Worm (Caenorhabditis elegans) whole organism, late embryonic: ENCODE results near the gene Y37E11B.10.

ENCODE experiments used
- C38D4.7 ChIP-seq: fragments of 200-800 bp; sonication (Bioruptor generic); optimal IDR thresholded peaks from 2 replicates; lab custom pipeline; 2018; ENCODE audit warnings: mild to moderate bottlenecking, missing genetic modification characterization, moderate library complexity, missing compliant biosample characterization
- K02D7.2 ChIP-seq: sonication (generic microtip); optimal IDR thresholded peaks from 2 replicates; lab custom pipeline; 2017; ENCODE audit warnings: mild to moderate bottlenecking, missing genetic modification characterization, missing compliant biosample characterization
- K09A11.1 ChIP-seq: sonication (generic microtip); optimal IDR thresholded peaks from 2 replicates; lab custom pipeline; 2017; ENCODE audit warnings: antibody characterized with exemption, mild to moderate bottlenecking, missing genetic modification characterization, missing compliant biosample characterization; ENCODE audit not compliant: insufficient read depth
- Y22D7AL.16 ChIP-seq: sonication (generic microtip); optimal IDR thresholded peaks from 2 replicates; lab custom pipeline; 2016; ENCODE audit warnings: missing genetic modification characterization, missing compliant biosample characterization
- ahr-1 ChIP-seq: sonication (generic microtip); optimal IDR thresholded peaks from 2 replicates; lab custom pipeline; 2016; ENCODE audit warnings: missing genetic modification characterization, missing compliant biosample characterization
- ceh-14 ChIP-seq: sonication (generic microtip); optimal IDR thresholded peaks from 2 replicates; lab custom pipeline; 2016; ENCODE audit warnings: missing genotype, missing genetic modification characterization, missing compliant biosample characterization
- ceh-18 ChIP-seq: sonication (generic microtip); optimal IDR thresholded peaks from 2 replicates; lab custom pipeline; 2016; ENCODE audit warnings: missing genetic modification characterization, missing compliant biosample characterization
- ceh-2 ChIP-seq: sonication (generic microtip); optimal IDR thresholded peaks from 2 replicates; lab custom pipeline; 2016; ENCODE audit warnings: missing genotype, missing genetic modification characterization, missing compliant biosample characterization
- ceh-34 ChIP-seq: sonication (generic microtip); optimal IDR thresholded peaks from 2 replicates; lab custom pipeline; 2016; ENCODE audit warnings: mild to moderate bottlenecking, missing genetic modification characterization, missing compliant biosample characterization
- ceh-48 ChIP-seq: sonication (generic microtip); optimal IDR thresholded peaks from 2 replicates; lab custom pipeline; 2016; ENCODE audit warnings: missing genetic modification characterization, inconsistent platforms, missing compliant biosample characterization
- ceh-6 ChIP-seq: fragments of 200-800 bp; sonication (Bioruptor generic); optimal IDR thresholded peaks from 2 replicates; lab custom pipeline; 2018; ENCODE audit warnings: mild to moderate bottlenecking, missing genetic modification characterization, missing compliant biosample characterization
- che-1 ChIP-seq: sonication (generic microtip); optimal IDR thresholded peaks from 2 replicates; lab custom pipeline; 2016; ENCODE audit warnings: mild to moderate bottlenecking, missing genetic modification characterization, missing compliant biosample characterization
- dmd-4 ChIP-seq: sonication (generic microtip); optimal IDR thresholded peaks from 2 replicates; lab custom pipeline; 2016; ENCODE audit warnings: borderline replicate concordance, missing genetic modification characterization, missing compliant biosample characterization
- dve-1 ChIP-seq: sonication (generic microtip); optimal IDR thresholded peaks from 2 replicates; lab custom pipeline; 2017; ENCODE audit warnings: antibody characterized with exemption, mild to moderate bottlenecking, missing genetic modification characterization, missing compliant biosample characterization
- elt-2 ChIP-seq: sonication (generic microtip); optimal IDR thresholded peaks from 2 replicates; lab custom pipeline; 2016; ENCODE audit warnings: missing genetic modification reagents, missing genetic modification characterization, missing compliant biosample characterization
- eyg-1 ChIP-seq: sonication (generic microtip); optimal IDR thresholded peaks from 2 replicates; lab custom pipeline; 2016; ENCODE audit warnings: missing genotype, missing genetic modification characterization, missing compliant biosample characterization
- gmeb-2 ChIP-seq: sonication (generic microtip); optimal IDR thresholded peaks from 2 replicates; lab custom pipeline; 2016; ENCODE audit warnings: missing genetic modification characterization, inconsistent platforms, missing compliant biosample characterization
- hlh-6 ChIP-seq: sonication (generic microtip); optimal IDR thresholded peaks from 2 replicates; lab custom pipeline; 2016; ENCODE audit warnings: missing genotype, missing genetic modification characterization, missing compliant biosample characterization
- lim-6 ChIP-seq: sonication (generic microtip); optimal IDR thresholded peaks from 2 replicates; lab custom pipeline; 2016; ENCODE audit warnings: missing genetic modification characterization, missing compliant biosample characterization
- nhr-11 ChIP-seq: fragments of 150-350 bp; optimal IDR thresholded peaks from 2 replicates; lab custom pipeline; 2014; ENCODE audit warnings: missing biosample characterization, missing genetic modification characterization
- odd-2 ChIP-seq: sonication (generic microtip); optimal IDR thresholded peaks from 2 replicates; lab custom pipeline; 2017; ENCODE audit warnings: antibody characterized with exemption, mild to moderate bottlenecking, missing genetic modification characterization, missing compliant biosample characterization
- pag-3 ChIP-seq: sonication (generic microtip); optimal IDR thresholded peaks from 2 replicates; lab custom pipeline; 2016; ENCODE audit warnings: missing compliant biosample characterization, missing genetic modification characterization, borderline replicate concordance
- pat-9 ChIP-seq: fragments of 200-800 bp; sonication (Bioruptor generic); optimal IDR thresholded peaks from 2 replicates; lab custom pipeline; 2018; ENCODE audit warnings: mild to moderate bottlenecking, missing genetic modification characterization, moderate library complexity, missing compliant biosample characterization
- sdc-2 ChIP-seq: sonication (generic microtip); optimal IDR thresholded peaks from 2 replicates; lab custom pipeline; 2016; ENCODE audit warnings: missing genotype, missing genetic modification characterization, missing compliant biosample characterization
- tbx-2 ChIP-seq: sonication (generic microtip); optimal IDR thresholded peaks from 2 replicates; lab custom pipeline; 2016; ENCODE audit warnings: missing genetic modification characterization, missing compliant biosample characterization
- tbx-7 ChIP-seq: sonication (generic microtip); optimal IDR thresholded peaks from 2 replicates; lab custom pipeline; 2016; ENCODE audit warnings: missing genotype, missing genetic modification characterization, missing compliant biosample characterization
- ttx-3 ChIP-seq: sonication (generic microtip); optimal IDR thresholded peaks from 2 replicates; lab custom pipeline; 2016; ENCODE audit warnings: missing genetic modification reagents, missing genetic modification characterization, missing compliant biosample characterization
- unc-42 ChIP-seq: sonication (generic microtip); optimal IDR thresholded peaks from 2 replicates; lab custom pipeline; 2016; ENCODE audit warnings: missing genotype, missing genetic modification characterization, missing compliant biosample characterization
- unc-55 ChIP-seq: sonication (generic microtip); optimal IDR thresholded peaks from 2 replicates; lab custom pipeline; 2017; ENCODE audit warnings: missing biosample characterization, missing genetic modification reagents, missing genetic modification characterization
- zip-5 ChIP-seq: sonication (generic microtip); optimal IDR thresholded peaks from 2 replicates; lab custom pipeline; 2016; ENCODE audit warnings: missing genetic modification characterization, missing compliant biosample characterization

Gene Y37E11B.10

ce11 chrIV:3608547-3609222, 2.4 kb upstream of the Y37E11B.10 start:
- TF ChIP-seq che-1 (tag; lab: Kevin White, UChicago), result no peak
- TF ChIP-seq dve-1, result peak; percentile 97

- TF ChIP-seq hlh-6 (tag; lab: Kevin White, UChicago) (peak; percentile 13), unc-55 (GFP tag; lab: Kevin White, UChicago) (no peak)
Observed at ce11 chrIV:3604104-3604503, 2.2 kb downstream of the Y37E11B.10 start.

ce11 chrIV:3601846-3602245, 4.4 kb downstream of the Y37E11B.10 start:
- TF ChIP-seq tbx-2 (tag; lab: Kevin White, UChicago) (no peak), pat-9 (tag; lab: Kevin White, UChicago) (no peak), Y22D7AL.16 (tag; lab: Kevin White, UChicago) (no peak), dve-1 (no peak), C38D4.7 (GFP tag; lab: Kevin White, UChicago) (no peak), zip-5 (tag; lab: Kevin White, UChicago) (no peak), ttx-3 (tag; lab: Kevin White, UChicago) (no peak), pag-3 (tag; lab: Kevin White, UChicago) (no peak)

ce11 chrIV:3599958-3600357, 6.3 kb downstream of the Y37E11B.10 start, which contains the start of gene Y37E11B.7:
Gene Y37E11B.7 (minus strand): TSS chrIV:3600164.
- no peak for TF ChIP-seq elt-2 (tag; lab: Kevin White, UChicago)
- no peak for TF ChIP-seq tbx-7 (tag; lab: Kevin White, UChicago)
- TF ChIP-seq eyg-1 (tag; lab: Kevin White, UChicago), result no peak

- TF ChIP-seq K02D7.2 (no peak), K09A11.1 (tag; lab: Kevin White, UChicago) (no peak), lim-6 (no peak), unc-42 (tag; lab: Kevin White, UChicago) (peak; percentile 43)
Observed at ce11 chrIV:3599126-3599525, 7.1 kb downstream of the Y37E11B.10 start, which contains the start of gene Y37E11B.6. Gene Y37E11B.6 (minus strand): TSS chrIV:3599306.

ce11 chrIV:3598452-3598851, 7.8 kb downstream of the Y37E11B.10 start, which contains the start of gene Y37E11B.5:
Gene Y37E11B.5 (minus strand): TSS chrIV:3598552.
- TF ChIP-seq dve-1 (no peak), ceh-14 (no peak), K02D7.2 (no peak), ceh-6 (GFP tag; lab: Kevin White, UChicago) (no peak), nhr-11 (no peak), ceh-18 (tag; lab: Kevin White, UChicago) (no peak), sdc-2 (no peak), tbx-2 (tag; lab: Kevin White, UChicago) (no peak), eyg-1 (tag; lab: Kevin White, UChicago) (no peak)

- TF ChIP-seq lim-6 (no peak), ceh-48 (tag; lab: Kevin White, UChicago) (no peak), ceh-34 (tag; lab: Kevin White, UChicago) (no peak), K09A11.1 (tag; lab: Kevin White, UChicago) (no peak), dmd-4 (tag; lab: Kevin White, UChicago) (no peak)
- TF ChIP-seq, all 69 proteins: peak for 0
Observed at ce11 chrIV:3597356-3597755, 8.9 kb downstream of the Y37E11B.10 start.

ce11 chrIV:3593513-3593912, 12.8 kb downstream of the Y37E11B.10 start, which contains the start of gene taf-2:
Gene taf-2 (minus strand): TSS chrIV:3593613.
- TF ChIP-seq nhr-11 (no peak), ceh-2 (no peak), pag-3 (tag; lab: Kevin White, UChicago) (no peak), odd-2 (tag; lab: Kevin White, UChicago) (no peak), ahr-1 (tag; lab: Kevin White, UChicago) (no peak), gmeb-2 (no peak), Y22D7AL.16 (tag; lab: Kevin White, UChicago) (no peak)
